Worm (Caenorhabditis elegans): ENCODE measurements around the gene lev-1.
A peak's percentile ranks its signal among the peaks of the same experiment; 100 is the strongest.

Gene lev-1

DNA sequence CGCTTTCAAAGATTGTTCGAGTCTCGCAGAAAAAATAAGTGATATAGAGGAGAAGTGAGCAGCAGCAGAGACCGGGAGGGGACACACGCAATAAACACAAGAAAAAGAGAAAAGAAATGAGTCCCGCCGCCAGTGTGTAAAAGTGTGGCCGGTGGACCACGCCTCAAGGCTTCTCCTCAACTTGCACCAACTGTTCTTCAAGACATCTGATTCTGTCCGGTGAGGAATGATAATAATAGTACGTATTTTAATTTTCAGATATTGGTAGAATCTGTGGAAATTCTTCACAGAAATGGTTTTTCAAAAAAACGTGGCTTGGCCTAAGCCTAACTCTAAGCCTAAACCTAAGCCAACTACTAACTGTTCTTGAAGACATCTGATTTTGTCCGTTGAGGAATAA, at the start of gene lev-1:
Gene lev-1, minus strand, starts transcription at position 101 of the 400 bp plus-strand sequence.
- no peak for TF ChIP-seq tbx-11 (GFP tag; IDR thresholded peaks at IDR 0.05)
- peak; percentile 8 for TF ChIP-seq F13C5.2 (tag; optimal IDR thresholded peaks at IDR 0.05)

DNA sequence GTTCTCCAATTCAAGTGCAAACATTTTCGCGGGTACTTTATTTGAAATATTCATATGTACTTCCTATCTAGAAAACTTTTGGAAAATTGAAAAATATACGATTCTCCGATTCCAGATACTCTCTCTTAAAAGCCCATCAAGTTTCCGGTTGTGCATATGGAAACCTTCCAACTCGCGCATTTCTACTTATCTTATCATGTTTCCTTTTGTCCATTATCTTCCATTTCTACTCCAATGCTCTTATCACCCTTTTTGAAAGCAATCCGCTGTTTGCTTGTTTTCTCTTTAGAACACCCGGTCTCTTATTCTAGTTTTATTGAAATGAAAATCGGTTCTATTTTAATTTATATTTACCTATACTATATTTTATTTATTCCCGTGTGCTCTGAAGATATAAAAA, 42.5 kb upstream of the lev-1 start, which contains the start of gene C48D1.5:
Gene C48D1.5, plus strand, starts transcription at position 301 of the 400 bp plus-strand sequence.
- TF ChIP-seq ceh-36 (tag; optimal IDR thresholded peaks at IDR 0.05), result no peak
- no peak for TF ChIP-seq flt-1 (GFP tag; IDR thresholded peaks at IDR 0.05)
- TF ChIP-seq aly-1 (tag; optimal IDR thresholded peaks at IDR 0.05), result no peak
- no peak for TF ChIP-seq ceh-13 (GFP tag; optimal IDR thresholded peaks at IDR 0.05)
- no peak for TF ChIP-seq hmbx-1 (tag; optimal IDR thresholded peaks at IDR 0.05)
- TF ChIP-seq hnd-1 (tag; optimal IDR thresholded peaks at IDR 0.05), result no peak

DNA sequence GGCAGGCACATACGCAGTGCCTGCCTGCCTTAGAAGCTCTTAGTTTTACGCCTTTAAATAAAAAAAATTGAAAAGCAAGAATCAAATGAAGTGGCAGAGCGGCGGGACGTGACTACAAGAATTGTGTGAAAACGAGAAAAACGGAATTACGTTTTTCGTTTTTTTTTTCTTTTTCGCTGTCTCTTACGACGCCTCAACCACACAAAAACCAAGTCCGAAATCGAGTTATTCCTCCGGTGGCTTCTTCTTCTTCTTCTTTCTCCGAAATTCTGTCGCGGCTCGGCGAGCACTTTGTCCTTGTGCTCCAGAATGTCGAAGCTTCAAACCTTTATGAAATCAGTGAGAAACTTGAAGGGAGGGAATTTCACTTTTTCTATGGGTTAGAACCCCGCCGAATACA, 41.4 kb upstream of the lev-1 start:
- TF ChIP-seq flt-1 (GFP tag; IDR thresholded peaks at IDR 0.05), result no peak
- TF ChIP-seq F13C5.2 (tag; optimal IDR thresholded peaks at IDR 0.05), result no peak
- no peak for TF ChIP-seq tbx-37 (GFP tag; conservative IDR thresholded peaks at IDR 0.05)
- TF ChIP-seq hmbx-1 (tag; optimal IDR thresholded peaks at IDR 0.05), result no peak
- TF ChIP-seq hmg-4 (GFP tag; optimal IDR thresholded peaks at IDR 0.05), result no peak
- no peak for TF ChIP-seq tbx-11 (GFP tag; IDR thresholded peaks at IDR 0.05)

DNA sequence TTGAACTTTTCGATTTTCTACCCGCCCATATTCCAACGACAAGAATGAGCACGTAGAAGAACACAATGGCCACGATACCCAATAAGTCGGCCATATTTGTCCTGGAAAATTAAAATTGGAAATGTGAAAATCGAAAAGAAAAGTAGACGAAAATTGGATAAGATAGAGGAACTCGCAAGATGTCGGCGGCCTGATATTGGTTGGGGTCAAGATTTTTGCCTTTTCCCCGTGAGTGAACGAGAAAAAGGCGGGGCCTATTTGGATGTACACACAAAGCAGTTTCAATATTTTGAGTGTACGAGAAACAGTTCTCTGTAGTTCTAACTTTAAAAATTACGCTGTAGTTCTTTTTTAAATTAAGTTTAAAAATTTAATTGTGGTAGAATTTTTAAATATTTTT, 35.3 kb upstream of the lev-1 start, which contains the start of gene cho-1:
Gene cho-1, minus strand, starts transcription at position 101 of the 400 bp plus-strand sequence.
- TF ChIP-seq B0310.2 (tag; optimal IDR thresholded peaks at IDR 0.05) (no peak), aly-1 (tag; optimal IDR thresholded peaks at IDR 0.05) (no peak), ama-1 (optimal IDR thresholded peaks at IDR 0.05) (no peak), tbx-37 (GFP tag; conservative IDR thresholded peaks at IDR 0.05) (no peak), scrt-1 (GFP tag; IDR thresholded peaks at IDR 0.05) (no peak), pes-1 (GFP tag; IDR thresholded peaks at IDR 0.05) (no peak), hnd-1 (tag; optimal IDR thresholded peaks at IDR 0.05) (no peak)

DNA sequence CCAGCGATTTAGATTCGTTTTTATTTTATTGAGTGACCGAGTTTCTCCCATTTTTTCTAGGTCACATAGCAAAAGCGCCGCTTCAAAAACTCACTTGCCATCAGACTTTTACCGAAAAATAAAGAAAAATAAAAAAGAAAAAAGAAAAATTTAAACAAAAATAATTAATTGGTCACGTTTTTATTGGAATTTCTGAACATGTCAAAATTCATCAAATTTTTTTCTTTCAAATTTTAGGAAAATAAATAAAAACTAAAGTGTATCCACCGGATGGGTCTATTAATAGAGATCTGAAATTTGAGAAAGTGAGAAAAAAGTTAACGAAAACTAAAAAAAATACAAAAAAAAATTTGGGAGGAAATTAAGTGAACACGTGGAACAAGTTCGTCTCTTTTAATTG, 30.4 kb upstream of the lev-1 start, which contains the start of gene C48D1.9:
Gene C48D1.9, minus strand, starts transcription at position 101 of the 400 bp plus-strand sequence.
- TF ChIP-seq sea-1 (GFP tag; conservative IDR thresholded peaks at IDR 0.05) (no peak), ama-1 (optimal IDR thresholded peaks at IDR 0.05) (no peak), ceh-13 (GFP tag; optimal IDR thresholded peaks at IDR 0.05) (no peak), aly-1 (tag; optimal IDR thresholded peaks at IDR 0.05) (no peak), hmg-4 (GFP tag; optimal IDR thresholded peaks at IDR 0.05) (no peak), tra-4 (tag; optimal IDR thresholded peaks at IDR 0.05) (no peak)

DNA sequence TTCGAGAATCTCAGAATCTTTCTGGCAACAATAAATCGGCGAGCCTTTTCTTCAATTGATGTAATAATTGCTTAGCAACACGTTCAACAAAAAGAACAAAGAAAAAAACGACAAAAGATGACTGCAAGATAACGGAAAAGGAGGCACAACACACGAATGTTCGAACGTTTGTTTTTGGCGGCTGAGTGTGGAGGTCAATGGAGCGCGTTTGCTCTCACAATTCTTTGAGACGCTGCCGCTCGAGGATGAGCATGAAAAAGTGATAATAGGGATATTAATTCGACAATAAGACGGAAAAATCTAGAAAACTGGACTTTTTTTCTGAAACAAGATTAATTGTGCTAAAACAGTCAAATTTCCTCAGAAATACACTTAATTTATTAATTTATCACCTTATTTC, 26.7 kb upstream of the lev-1 start:
- TF ChIP-seq pes-1 (GFP tag; IDR thresholded peaks at IDR 0.05) (no peak), hmg-4 (GFP tag; optimal IDR thresholded peaks at IDR 0.05) (peak; percentile 15), ets-7 (tag; optimal IDR thresholded peaks at IDR 0.05) (no peak)

DNA sequence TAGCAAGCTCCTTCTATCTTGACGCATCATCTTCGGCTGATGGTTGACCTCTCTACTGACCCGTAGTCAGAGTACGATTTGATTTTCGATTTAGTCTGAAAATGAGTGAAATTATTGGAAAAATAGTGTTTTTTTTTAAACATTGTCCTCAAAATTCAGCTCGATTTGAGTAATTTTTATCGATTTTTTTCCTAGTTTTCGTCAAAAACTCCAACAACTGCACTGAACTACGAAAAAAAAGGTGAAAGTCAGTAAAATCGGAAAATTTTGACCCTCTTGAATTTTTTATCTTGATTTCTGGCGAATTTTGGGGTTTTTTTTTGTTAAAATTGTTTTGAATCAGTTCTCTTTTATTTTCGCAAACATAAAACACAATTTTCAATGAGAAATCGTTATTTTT, 24.8 kb upstream of the lev-1 start, which contains the start of gene ced-3:
Gene ced-3, minus strand, starts transcription at position 101 of the 400 bp plus-strand sequence.
- no peak for TF ChIP-seq pes-1 (GFP tag; IDR thresholded peaks at IDR 0.05)
- no peak for TF ChIP-seq ceh-36 (tag; optimal IDR thresholded peaks at IDR 0.05)
- no peak for TF ChIP-seq F13C5.2 (tag; optimal IDR thresholded peaks at IDR 0.05)
- no peak for TF ChIP-seq hmg-4 (GFP tag; optimal IDR thresholded peaks at IDR 0.05)
- no peak for TF ChIP-seq ets-7 (tag; optimal IDR thresholded peaks at IDR 0.05)
- no peak for TF ChIP-seq tra-4 (tag; optimal IDR thresholded peaks at IDR 0.05)
- TF ChIP-seq ama-1 (optimal IDR thresholded peaks at IDR 0.05), result no peak
- no peak for TF ChIP-seq aly-1 (tag; optimal IDR thresholded peaks at IDR 0.05)
- no peak for TF ChIP-seq sea-1 (GFP tag; conservative IDR thresholded peaks at IDR 0.05)
- no peak for TF ChIP-seq ceh-13 (GFP tag; optimal IDR thresholded peaks at IDR 0.05)
- TF ChIP-seq hmbx-1 (tag; optimal IDR thresholded peaks at IDR 0.05), result no peak
- no peak for TF ChIP-seq hnd-1 (tag; optimal IDR thresholded peaks at IDR 0.05)

DNA sequence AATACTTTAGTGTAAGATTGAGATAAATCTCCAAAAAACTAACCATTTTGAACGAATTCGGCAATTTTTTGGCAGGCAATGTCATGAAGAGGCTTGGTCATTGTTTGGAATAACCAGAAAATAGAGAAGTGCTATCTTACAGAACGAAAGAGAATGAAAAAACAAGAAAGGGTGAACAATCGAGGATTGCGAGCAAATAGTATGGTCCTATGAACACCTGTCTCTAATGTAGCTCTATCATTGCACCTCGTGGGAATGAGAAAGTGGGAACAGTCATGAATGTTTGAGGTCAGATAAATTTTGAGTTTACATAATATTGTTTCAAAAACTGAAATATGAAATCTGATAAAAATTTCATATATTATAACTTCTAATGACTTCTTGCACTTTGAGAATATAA, 18.1 kb upstream of the lev-1 start, which contains the start of gene C48D1.1:
Gene C48D1.1, minus strand, starts transcription at position 101 of the 400 bp plus-strand sequence.
- TF ChIP-seq ama-1 (optimal IDR thresholded peaks at IDR 0.05) (no peak), flt-1 (GFP tag; IDR thresholded peaks at IDR 0.05) (no peak), hmbx-1 (tag; optimal IDR thresholded peaks at IDR 0.05) (no peak), tra-4 (tag; optimal IDR thresholded peaks at IDR 0.05) (no peak), F13C5.2 (tag; optimal IDR thresholded peaks at IDR 0.05) (no peak), scrt-1 (GFP tag; IDR thresholded peaks at IDR 0.05) (no peak), hnd-1 (tag; optimal IDR thresholded peaks at IDR 0.05) (no peak), aly-1 (tag; optimal IDR thresholded peaks at IDR 0.05) (no peak), sea-1 (GFP tag; conservative IDR thresholded peaks at IDR 0.05) (no peak), ceh-13 (GFP tag; optimal IDR thresholded peaks at IDR 0.05) (no peak), tbx-11 (GFP tag; IDR thresholded peaks at IDR 0.05) (no peak), ets-7 (tag; optimal IDR thresholded peaks at IDR 0.05) (no peak), pes-1 (GFP tag; IDR thresholded peaks at IDR 0.05) (no peak), ceh-36 (tag; optimal IDR thresholded peaks at IDR 0.05) (no peak), B0310.2 (tag; optimal IDR thresholded peaks at IDR 0.05) (no peak), tbx-37 (GFP tag; conservative IDR thresholded peaks at IDR 0.05) (no peak), hmg-4 (GFP tag; optimal IDR thresholded peaks at IDR 0.05) (no peak)

DNA sequence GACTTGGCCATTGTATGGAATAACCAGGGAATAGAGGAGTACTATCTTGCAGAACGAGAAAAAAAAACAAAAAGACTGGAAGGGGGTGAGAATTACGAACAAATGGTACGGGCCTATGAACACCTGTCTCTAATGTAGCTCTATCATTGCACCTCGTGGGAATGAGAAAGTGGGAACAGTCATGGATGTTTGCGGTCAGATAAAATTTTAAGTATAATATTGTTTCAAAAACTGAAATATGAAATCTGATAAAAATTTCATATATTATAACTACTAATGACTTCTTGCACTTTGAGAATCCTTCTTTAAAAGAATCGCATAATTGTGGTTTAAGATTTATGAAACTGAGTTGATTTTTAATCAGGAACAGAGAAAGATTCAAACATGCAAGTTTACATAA, 14.0 kb upstream of the lev-1 start, which contains the start of gene F58D2.5:
Gene F58D2.5, minus strand, starts transcription at position 101 of the 400 bp plus-strand sequence.
- TF ChIP-seq tbx-37 (GFP tag; conservative IDR thresholded peaks at IDR 0.05) (no peak), ceh-13 (GFP tag; optimal IDR thresholded peaks at IDR 0.05) (no peak), B0310.2 (tag; optimal IDR thresholded peaks at IDR 0.05) (no peak), ama-1 (optimal IDR thresholded peaks at IDR 0.05) (no peak), ceh-36 (tag; optimal IDR thresholded peaks at IDR 0.05) (no peak), tbx-11 (GFP tag; IDR thresholded peaks at IDR 0.05) (no peak), F13C5.2 (tag; optimal IDR thresholded peaks at IDR 0.05) (no peak), flt-1 (GFP tag; IDR thresholded peaks at IDR 0.05) (no peak), pes-1 (GFP tag; IDR thresholded peaks at IDR 0.05) (no peak), hmg-4 (GFP tag; optimal IDR thresholded peaks at IDR 0.05) (no peak), sea-1 (GFP tag; conservative IDR thresholded peaks at IDR 0.05) (no peak), aly-1 (tag; optimal IDR thresholded peaks at IDR 0.05) (no peak), scrt-1 (GFP tag; IDR thresholded peaks at IDR 0.05) (no peak), hnd-1 (tag; optimal IDR thresholded peaks at IDR 0.05) (no peak), tra-4 (tag; optimal IDR thresholded peaks at IDR 0.05) (no peak)
